Worm (Caenorhabditis elegans) whole organism, L2 larva: Measurements from ENCODE around the gene blos-2.
A peak's percentile ranks its signal among the peaks of the same experiment; 100 is the strongest.

ENCODE experiments used
- C34F6.9 ChIP-seq: fragments of 150-350 bp; optimal IDR thresholded peaks from 2 replicates; lab custom pipeline; 2014; ENCODE audit warnings: missing biosample characterization, missing genetic modification characterization
- R02D3.7 ChIP-seq: fragments of 150-350 bp; optimal IDR thresholded peaks from 2 replicates; lab custom pipeline; 2014; ENCODE audit warnings: missing biosample characterization, missing genetic modification characterization
- Y55F3AM.14 ChIP-seq: fragments of 200-800 bp; sonication (Bioruptor generic); optimal IDR thresholded peaks from 2 replicates; lab custom pipeline; 2018; ENCODE audit warnings: mild to moderate bottlenecking, missing genetic modification characterization, missing compliant biosample characterization
- alr-1 ChIP-seq: fragments of 150-350 bp; optimal IDR thresholded peaks from 2 replicates; lab custom pipeline; 2014; ENCODE audit warnings: missing biosample characterization, missing genetic modification characterization
- ama-1 ChIP-seq: fragments of 150-350 bp; optimal IDR thresholded peaks from 2 replicates; lab custom pipeline; 2018; ENCODE audit warnings: inconsistent platforms
- blmp-1 ChIP-seq: sonication (generic microtip); optimal IDR thresholded peaks from 2 replicates; lab custom pipeline; 2017; ENCODE audit warnings: missing genetic modification characterization, mild to moderate bottlenecking, missing compliant biosample characterization, antibody characterized with exemption, moderate library complexity; ENCODE audit not compliant: insufficient read depth
- ceh-82 ChIP-seq: fragments of 150-350 bp; optimal IDR thresholded peaks from 2 replicates; lab custom pipeline; 2014; ENCODE audit warnings: missing biosample characterization, missing genetic modification characterization
- crh-2 ChIP-seq: sonication (generic microtip); optimal IDR thresholded peaks from 2 replicates; lab custom pipeline; 2017; ENCODE audit warnings: missing biosample characterization, missing genetic modification characterization
- dmd-4 ChIP-seq: sonication (generic microtip); optimal IDR thresholded peaks from 2 replicates; lab custom pipeline; 2017; ENCODE audit warnings: missing biosample characterization, missing genetic modification characterization
- elt-3 ChIP-seq: sonication (generic microtip); optimal IDR thresholded peaks from 2 replicates; lab custom pipeline; 2017; ENCODE audit warnings: missing biosample characterization, missing genetic modification characterization
- fos-1 ChIP-seq: fragments of 150-350 bp; optimal IDR thresholded peaks from 2 replicates; lab custom pipeline; 2014; ENCODE audit warnings: missing biosample characterization, missing genetic modification characterization
- gmeb-1 ChIP-seq: fragments of 150-350 bp; optimal IDR thresholded peaks from 2 replicates; lab custom pipeline; 2014; ENCODE audit warnings: missing biosample characterization, missing genetic modification characterization
- lin-11 ChIP-seq: fragments of 150-350 bp; sonication (generic microtip); optimal IDR thresholded peaks from 2 replicates; lab custom pipeline; 2014; ENCODE audit warnings: missing biosample characterization, missing genetic modification characterization, inconsistent platforms, mixed read lengths
- lin-39 ChIP-seq: fragments of 150-350 bp; optimal IDR thresholded peaks from 2 replicates; lab custom pipeline; 2014; ENCODE audit warnings: missing biosample characterization, missing genetic modification reagents, missing genetic modification characterization
- lsy-2 ChIP-seq, 2 experiments: fragments of 150-350 bp in 1 of 2; sonication (generic microtip) in 1 of 2; optimal IDR thresholded peaks; 2 replicates each; lab custom pipeline; 2014 to 2017; ENCODE audit warnings: missing biosample characterization in 2 of 2, missing genetic modification characterization in 2 of 2
- mbf-1 ChIP-seq: sonication (generic microtip); optimal IDR thresholded peaks from 2 replicates; lab custom pipeline; 2017; ENCODE audit warnings: missing biosample characterization, missing genetic modification characterization
- nhr-10 ChIP-seq: sonication (generic microtip); optimal IDR thresholded peaks from 2 replicates; lab custom pipeline; 2017; ENCODE audit warnings: missing biosample characterization, missing genetic modification characterization
- nhr-11 ChIP-seq: fragments of 150-350 bp; optimal IDR thresholded peaks from 2 replicates; lab custom pipeline; 2014; ENCODE audit warnings: missing biosample characterization, missing genetic modification characterization
- nhr-12 ChIP-seq: fragments of 150-350 bp; optimal IDR thresholded peaks from 2 replicates; lab custom pipeline; 2014; ENCODE audit warnings: missing biosample characterization, missing genetic modification characterization
- nhr-129 ChIP-seq: fragments of 150-350 bp; optimal IDR thresholded peaks from 2 replicates; lab custom pipeline; 2014; ENCODE audit warnings: missing biosample characterization, missing genetic modification characterization
- nhr-21 ChIP-seq: fragments of 150-350 bp; optimal IDR thresholded peaks from 2 replicates; lab custom pipeline; 2014; ENCODE audit warnings: missing biosample characterization, missing genetic modification characterization
- nhr-23 ChIP-seq: fragments of 150-350 bp; optimal IDR thresholded peaks from 2 replicates; lab custom pipeline; 2014; ENCODE audit warnings: missing biosample characterization, missing genetic modification reagents, missing genetic modification characterization
- nhr-237 ChIP-seq: fragments of 150-350 bp; optimal IDR thresholded peaks from 2 replicates; lab custom pipeline; 2014; ENCODE audit warnings: missing biosample characterization, missing genetic modification characterization
- nhr-25 ChIP-seq: fragments of 150-350 bp; sonication (generic microtip); optimal IDR thresholded peaks from 3 replicates; lab custom pipeline; 2014; ENCODE audit warnings: missing biosample characterization, missing genetic modification characterization
- nhr-6 ChIP-seq: fragments of 150-350 bp; optimal IDR thresholded peaks from 2 replicates; lab custom pipeline; 2014; ENCODE audit warnings: missing biosample characterization, missing genetic modification characterization
- nhr-77 ChIP-seq: fragments of 150-350 bp; optimal IDR thresholded peaks from 2 replicates; lab custom pipeline; 2014; ENCODE audit warnings: missing biosample characterization, missing genetic modification characterization
- peb-1 ChIP-seq: fragments of 150-350 bp; optimal IDR thresholded peaks from 2 replicates; lab custom pipeline; 2014; ENCODE audit warnings: missing biosample characterization, missing genetic modification characterization
- sma-3 ChIP-seq: sonication (generic microtip); optimal IDR thresholded peaks from 2 replicates; lab custom pipeline; 2016; ENCODE audit warnings: missing genetic modification reagents, missing genetic modification characterization, missing compliant biosample characterization
- sma-9 ChIP-seq, 2 experiments: fragments of 150-350 bp in 1 of 2; sonication (generic microtip) in 1 of 2; optimal IDR thresholded peaks; 2 replicates each; lab custom pipeline; 2014 to 2016; ENCODE audit warnings: missing genetic modification characterization in 2 of 2, mild to moderate bottlenecking in 1 of 2, missing biosample characterization in 1 of 2, missing compliant biosample characterization in 1 of 2, missing genetic modification reagents in 1 of 2, moderate library complexity in 1 of 2
- snpc-4 ChIP-seq: fragments of 150-350 bp; optimal IDR thresholded peaks from 2 replicates; lab custom pipeline; 2014; ENCODE audit warnings: missing biosample characterization, missing genetic modification characterization
- unc-55 ChIP-seq: fragments of 150-350 bp; sonication (generic microtip); optimal IDR thresholded peaks from 3 replicates; lab custom pipeline; 2014; ENCODE audit warnings: missing biosample characterization, missing genetic modification reagents, missing genetic modification characterization
- unc-62 ChIP-seq: fragments of 150-350 bp; optimal IDR thresholded peaks from 2 replicates; lab custom pipeline; 2014; ENCODE audit warnings: missing biosample characterization, missing genetic modification reagents, missing genetic modification characterization
- zag-1 ChIP-seq: fragments of 150-350 bp; optimal IDR thresholded peaks from 2 replicates; lab custom pipeline; 2014; ENCODE audit warnings: missing biosample characterization, missing genetic modification characterization
- ztf-11 ChIP-seq: sonication (generic microtip); optimal IDR thresholded peaks from 2 replicates; lab custom pipeline; 2017; ENCODE audit warnings: missing biosample characterization, missing genetic modification characterization
- ztf-4 ChIP-seq: fragments of 150-350 bp; optimal IDR thresholded peaks from 2 replicates; lab custom pipeline; 2014; ENCODE audit warnings: missing biosample characterization, missing genetic modification characterization

Gene blos-2

DNA sequence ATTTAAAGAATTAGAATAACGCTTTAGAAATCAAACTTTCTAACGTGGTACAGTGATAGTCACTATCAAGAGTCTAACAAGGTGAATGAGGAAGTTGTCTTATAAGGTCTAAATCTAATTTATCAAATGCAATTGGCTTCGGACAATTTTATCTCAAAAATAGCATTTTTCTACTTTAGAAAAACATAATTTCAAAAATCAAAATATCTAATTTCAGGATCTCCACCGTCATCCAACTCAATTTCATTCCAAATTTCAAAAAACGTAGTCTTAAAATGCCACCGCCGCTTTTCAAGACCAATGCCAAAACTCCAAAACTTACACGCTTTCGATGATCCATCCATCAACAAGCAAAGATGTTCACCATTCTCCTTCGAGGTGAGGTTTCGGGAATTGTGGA, 31.0 kb downstream of the blos-2 start, which contains the start of gene Y73B6BL.270:
Gene Y73B6BL.270 (plus strand): TSS at position 301 of the 400 bp plus-strand sequence.
- no peak for TF ChIP-seq nhr-11 (tag; lab: Kevin White, UChicago)
- TF ChIP-seq, all 48 proteins: peak for 0

DNA sequence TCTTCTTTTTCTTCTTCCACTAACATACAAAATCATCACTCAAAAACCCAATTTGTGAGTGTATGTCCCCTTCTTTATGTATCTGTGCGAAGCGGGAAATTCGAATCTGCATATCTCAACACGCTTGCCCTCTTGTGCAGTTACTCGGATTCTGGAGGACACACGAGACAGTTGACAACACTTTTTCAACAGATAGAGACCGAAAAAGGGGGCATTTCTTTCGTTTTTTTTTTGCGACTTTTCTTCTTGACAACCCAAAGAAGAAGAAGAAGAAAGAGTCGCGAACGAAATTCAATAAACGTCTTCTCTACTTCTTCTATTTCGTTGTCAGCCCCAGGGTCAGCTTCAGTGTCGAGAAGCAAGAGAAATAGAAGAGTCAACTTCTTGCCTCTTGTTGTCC, 32.0 kb downstream of the blos-2 start:
- no peak for TF ChIP-seq snpc-4 (tag; lab: Kevin White, UChicago)
- TF ChIP-seq zag-1 (tag; lab: Kevin White, UChicago) = peak; percentile 5

DNA sequence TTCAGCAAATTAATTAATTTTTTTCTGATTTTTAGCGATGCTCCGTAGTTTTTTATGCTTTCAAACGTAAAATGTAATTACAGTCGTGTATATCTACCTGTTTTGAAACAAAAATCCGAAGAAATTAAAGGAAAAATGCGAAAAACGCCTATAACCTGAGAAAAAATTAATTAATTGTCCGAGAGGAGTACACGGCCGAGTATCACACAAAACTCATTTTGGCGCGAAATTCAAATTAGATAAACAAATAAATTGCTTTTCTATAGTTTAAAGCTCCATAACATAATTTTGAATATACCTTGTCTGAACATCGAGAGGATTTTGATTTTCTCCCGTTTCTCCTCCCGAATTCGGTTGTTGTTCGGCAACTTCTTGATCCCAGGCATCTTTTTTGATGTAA, 35.5 kb downstream of the blos-2 start:
- peak; percentile 43 for TF ChIP-seq nhr-25 (tag; lab: Kevin White, UChicago)
- TF ChIP-seq nhr-77 (tag; lab: Kevin White, UChicago) = no peak
- TF ChIP-seq C34F6.9 (tag; lab: Kevin White, UChicago) = no peak
- no peak for TF ChIP-seq mbf-1 (tag; lab: Kevin White, UChicago)
- no peak for TF ChIP-seq nhr-237 (tag; lab: Kevin White, UChicago)
- peak; percentile 7 for TF ChIP-seq sma-9 (GFP tag; optimal IDR thresholded peaks at IDR 0.05; lab: Kevin White, UChicago)
- no peak for TF ChIP-seq sma-9 (tag; optimal IDR thresholded peaks at IDR 0.05; lab: Kevin White, UChicago)
- no peak for TF ChIP-seq nhr-129 (tag; lab: Kevin White, UChicago)
- no peak for TF ChIP-seq nhr-12 (tag; lab: Kevin White, UChicago)
- no peak for TF ChIP-seq nhr-21 (tag; lab: Kevin White, UChicago)
- TF ChIP-seq ama-1 (lab: Kevin White, UChicago) = no peak
- no peak for TF ChIP-seq Y55F3AM.14
- TF ChIP-seq lin-11 (tag; lab: Kevin White, UChicago) = no peak
- no peak for TF ChIP-seq blmp-1 (tag; lab: Kevin White, UChicago)
- no peak for TF ChIP-seq lin-39
- TF ChIP-seq zag-1 (tag; lab: Kevin White, UChicago) = no peak
- TF ChIP-seq crh-2 (tag; lab: Kevin White, UChicago) = peak; percentile 0
- TF ChIP-seq sma-3 (GFP tag; lab: Kevin White, UChicago) = peak; percentile 37
- TF ChIP-seq R02D3.7 (tag; lab: Kevin White, UChicago) = no peak
- no peak for TF ChIP-seq dmd-4 (tag; lab: Kevin White, UChicago)
- peak; percentile 26 for TF ChIP-seq unc-55 (GFP tag; lab: Kevin White, UChicago)
- no peak for TF ChIP-seq nhr-10 (tag; lab: Kevin White, UChicago)
- TF ChIP-seq ztf-4 (tag; lab: Kevin White, UChicago) = no peak
- peak in 1 of 2 experiments; percentile 48 for TF ChIP-seq lsy-2 (tag; optimal IDR thresholded peaks at IDR 0.05; lab: Kevin White, UChicago)
- TF ChIP-seq unc-62 (GFP tag; lab: Kevin White, UChicago) = no peak
- TF ChIP-seq gmeb-1 (tag; lab: Kevin White, UChicago) = peak; percentile 82
- TF ChIP-seq elt-3 (tag; lab: Kevin White, UChicago) = no peak
- no peak for TF ChIP-seq fos-1 (tag; lab: Kevin White, UChicago)
- TF ChIP-seq, all 48 proteins: peak for 7

DNA sequence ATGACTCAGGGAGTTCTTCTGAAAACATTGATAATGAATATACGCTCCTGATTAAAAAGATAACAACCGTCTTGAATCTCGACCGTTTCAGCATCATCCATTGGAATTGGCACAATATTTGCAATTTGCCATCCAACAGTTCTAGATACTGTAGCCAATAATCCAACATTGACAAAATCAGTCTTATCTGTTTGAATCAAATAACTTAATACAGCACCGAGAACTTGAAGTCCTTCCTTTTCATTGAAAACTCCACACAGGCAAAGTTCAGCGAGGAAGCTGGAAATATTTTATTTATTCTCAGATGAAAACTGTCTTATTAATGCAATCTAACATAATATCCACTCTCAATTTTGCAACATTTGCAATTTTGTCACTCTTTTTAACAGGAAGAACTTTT, 38.3 kb downstream of the blos-2 start:
- TF ChIP-seq mbf-1 (tag; lab: Kevin White, UChicago) (no peak), peb-1 (no peak), alr-1 (tag; lab: Kevin White, UChicago) (no peak), nhr-77 (tag; lab: Kevin White, UChicago) (no peak), nhr-12 (tag; lab: Kevin White, UChicago) (no peak), ztf-4 (tag; lab: Kevin White, UChicago) (no peak), lin-39 (no peak)
- TF ChIP-seq, all 48 proteins: peak for 0

DNA sequence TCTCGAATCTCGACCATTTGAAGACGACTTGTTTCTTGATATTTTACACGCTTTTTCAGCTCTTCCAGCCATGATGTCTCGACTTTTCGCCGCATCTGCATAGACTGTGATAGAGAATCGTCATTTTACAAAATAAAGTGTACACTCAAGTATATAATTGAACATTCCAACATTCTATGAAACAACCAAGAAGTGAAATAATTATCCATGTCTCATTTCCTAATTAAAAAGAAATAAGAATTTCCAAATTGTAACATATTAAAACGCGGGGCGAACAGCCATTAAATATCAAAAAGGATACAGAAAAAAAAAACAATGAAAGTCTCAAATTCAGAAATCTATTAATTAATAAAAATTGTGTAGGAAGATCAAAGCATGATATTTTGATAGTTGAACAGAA, 39.0 kb downstream of the blos-2 start, which contains the start of gene smg-3:
Gene smg-3 (minus strand): TSS at position 101 of the 400 bp plus-strand sequence.
- TF ChIP-seq peb-1 (no peak), unc-62 (GFP tag; lab: Kevin White, UChicago) (no peak), sma-9 (GFP tag; optimal IDR thresholded peaks at IDR 0.05; lab: Kevin White, UChicago) (no peak), sma-9 (tag; optimal IDR thresholded peaks at IDR 0.05; lab: Kevin White, UChicago) (no peak), Y55F3AM.14 (no peak), ceh-82 (tag; lab: Kevin White, UChicago) (no peak), nhr-237 (tag; lab: Kevin White, UChicago) (no peak), nhr-6 (tag; lab: Kevin White, UChicago) (no peak), unc-55 (GFP tag; lab: Kevin White, UChicago) (no peak), ztf-4 (tag; lab: Kevin White, UChicago) (no peak), ztf-11 (tag; lab: Kevin White, UChicago) (no peak), mbf-1 (tag; lab: Kevin White, UChicago) (no peak), lsy-2 (tag; optimal IDR thresholded peaks at IDR 0.05; lab: Kevin White, UChicago) (no peak), nhr-23 (tag; lab: Kevin White, UChicago) (no peak)
- TF ChIP-seq, all 48 proteins: peak for 0
